Worm (Caenorhabditis elegans) whole organism, young adult: Measurements from ENCODE around the gene C18E9.7.

Experiments used
- B0019.2 ChIP-seq: fragments of 200-800 bp; sonication (Bioruptor generic); conservative IDR thresholded peaks from 2 replicates; pipeline ENCODE4 v1.3.6; 2022; ENCODE audit warnings: missing genetic modification reagents, missing genetic modification characterization, missing compliant biosample characterization
- B0035.1 ChIP-seq: sonication (generic microtip); optimal IDR thresholded peaks from 2 replicates; lab custom pipeline; 2016; ENCODE audit warnings: missing genetic modification characterization, mild to moderate bottlenecking, missing compliant biosample characterization, missing genotype, missing genetic modification reagents
- C17E4.6 ChIP-seq: fragments of 200-800 bp; sonication (Bioruptor generic); IDR thresholded peaks from 2 replicates; pipeline ENCODE4 v1.3.6; 2022; ENCODE audit warnings: missing genetic modification reagents, missing genetic modification characterization, missing compliant biosample characterization
- F10E7.11 ChIP-seq: sonication (generic microtip); optimal IDR thresholded peaks from 2 replicates; lab custom pipeline; 2017; ENCODE audit warnings: mild to moderate bottlenecking, missing genetic modification characterization, moderate library complexity, missing compliant biosample characterization
- F33H1.4 ChIP-seq: fragments of 200-800 bp; sonication (Bioruptor generic); IDR thresholded peaks from 2 replicates; pipeline ENCODE4 v1.3.6; 2022; ENCODE audit warnings: missing genetic modification reagents, missing genetic modification characterization, missing compliant biosample characterization
- F49E8.2 ChIP-seq: sonication (generic microtip); optimal IDR thresholded peaks from 3 replicates; lab custom pipeline; 2017; ENCODE audit warnings: missing genetic modification characterization, mild to moderate bottlenecking, missing compliant biosample characterization, antibody characterized with exemption, moderate library complexity; ENCODE audit not compliant: insufficient read depth
- F52B5.7 ChIP-seq: sonication (generic microtip); optimal IDR thresholded peaks from 2 replicates; lab custom pipeline; 2016; ENCODE audit warnings: mild to moderate bottlenecking, missing genetic modification characterization, missing compliant biosample characterization
- F57C9.4 ChIP-seq: sonication (generic microtip); optimal IDR thresholded peaks from 2 replicates; lab custom pipeline; 2017; ENCODE audit warnings: mild to moderate bottlenecking, missing genetic modification characterization, missing compliant biosample characterization
- K11D2.4 ChIP-seq: fragments of 200-800 bp; sonication (Bioruptor generic); IDR thresholded peaks from 2 replicates; pipeline ENCODE4 v1.3.6; 2022; ENCODE audit warnings: missing genetic modification reagents, missing genetic modification characterization, missing compliant biosample characterization
- Y53G8AR.9 ChIP-seq: fragments of 200-800 bp; sonication (Bioruptor generic); conservative IDR thresholded peaks from 2 replicates; pipeline ENCODE4 v1.3.6; 2022; ENCODE audit warnings: missing genetic modification reagents, missing genetic modification characterization, missing compliant biosample characterization
- Y95B8A.8 ChIP-seq: fragments of 200-800 bp; sonication (Bioruptor generic); IDR thresholded peaks from 2 replicates; pipeline ENCODE4 v1.3.6; 2022; ENCODE audit warnings: missing genetic modification reagents, missing genetic modification characterization, missing compliant biosample characterization
- aptf-2 ChIP-seq: fragments of 200-800 bp; sonication (Bioruptor generic); conservative IDR thresholded peaks from 2 replicates; pipeline ENCODE4 v1.3.6; 2022; ENCODE audit warnings: missing genetic modification reagents, missing genetic modification characterization, missing compliant biosample characterization
- attf-6 ChIP-seq: fragments of 200-800 bp; sonication (Bioruptor generic); IDR thresholded peaks from 2 replicates; pipeline ENCODE4 v1.3.6; 2022; ENCODE audit warnings: missing genetic modification reagents, missing genetic modification characterization, missing compliant biosample characterization
- ccch-3 ChIP-seq: fragments of 200-800 bp; sonication (Bioruptor generic); optimal IDR thresholded peaks from 2 replicates; lab custom pipeline; 2018; ENCODE audit warnings: mild to moderate bottlenecking, missing genetic modification characterization, missing compliant biosample characterization
- cebp-2 ChIP-seq: fragments of 200-800 bp; sonication (Bioruptor generic); IDR thresholded peaks from 2 replicates; pipeline ENCODE4 v1.3.6; 2022; ENCODE audit warnings: missing genetic modification characterization, missing compliant biosample characterization
- ceh-100 ChIP-seq: fragments of 200-800 bp; sonication (Bioruptor generic); IDR thresholded peaks from 2 replicates; pipeline ENCODE4 v1.3.6; 2022; ENCODE audit warnings: missing genetic modification reagents, missing genetic modification characterization, missing compliant biosample characterization
- chd-7 ChIP-seq: sonication (generic microtip); optimal IDR thresholded peaks from 2 replicates; lab custom pipeline; 2016; ENCODE audit warnings: mild to moderate bottlenecking, missing genetic modification characterization, moderate library complexity, missing compliant biosample characterization
- die-1 ChIP-seq: sonication (generic microtip); optimal IDR thresholded peaks from 2 replicates; lab custom pipeline; 2016; ENCODE audit warnings: missing genotype, mild to moderate bottlenecking, missing genetic modification characterization, missing compliant biosample characterization
- dpff-1 ChIP-seq: sonication (generic microtip); optimal IDR thresholded peaks from 2 replicates; lab custom pipeline; 2017; ENCODE audit warnings: mild to moderate bottlenecking, missing genetic modification characterization, missing compliant biosample characterization
- efl-1 ChIP-seq: fragments of 150-350 bp; optimal IDR thresholded peaks from 2 replicates; lab custom pipeline; 2014; ENCODE audit warnings: missing biosample characterization, missing genetic modification reagents, missing genetic modification characterization
- egl-44 ChIP-seq: fragments of 200-800 bp; sonication (Bioruptor generic); IDR thresholded peaks from 2 replicates; pipeline ENCODE4 v1.3.6; 2022; ENCODE audit warnings: missing genetic modification reagents, missing genetic modification characterization, missing compliant biosample characterization
- egrh-3 ChIP-seq: fragments of 200-800 bp; sonication (Bioruptor generic); IDR thresholded peaks from 2 replicates; pipeline ENCODE4 v1.3.6; 2022; ENCODE audit warnings: missing genetic modification reagents, missing genetic modification characterization, missing compliant biosample characterization
- him-1 ChIP-seq: sonication (generic microtip); optimal IDR thresholded peaks from 2 replicates; lab custom pipeline; 2016; ENCODE audit warnings: missing genotype, missing genetic modification reagents, missing genetic modification characterization, missing compliant biosample characterization
- hrde-1 ChIP-seq: sonication (generic microtip); optimal IDR thresholded peaks from 2 replicates; lab custom pipeline; 2016; ENCODE audit warnings: missing genetic modification characterization, mild to moderate bottlenecking, missing compliant biosample characterization, moderate library complexity, missing genotype, missing genetic modification reagents, borderline replicate concordance
- let-526 ChIP-seq: fragments of 200-800 bp; sonication (Bioruptor generic); IDR thresholded peaks from 2 replicates; pipeline ENCODE4 v1.3.6; 2022; ENCODE audit warnings: missing genetic modification reagents, missing genetic modification characterization, missing compliant biosample characterization
- let-607 ChIP-seq, 2 experiments: fragments of 200-800 bp in 1 of 2; sonication (Bioruptor generic) in 1 of 2; sonication (generic microtip) in 1 of 2; optimal IDR thresholded peaks; 2 replicates each; lab custom pipeline; 2016 to 2018; ENCODE audit warnings: mild to moderate bottlenecking in 2 of 2, missing compliant biosample characterization in 2 of 2, missing genetic modification characterization in 2 of 2, moderate library complexity in 2 of 2, missing genotype in 1 of 2
- lin-26 ChIP-seq: fragments of 200-800 bp; sonication (Bioruptor generic); IDR thresholded peaks from 2 replicates; pipeline ENCODE4 v1.3.6; 2022; ENCODE audit warnings: missing genetic modification reagents, missing genetic modification characterization, missing compliant biosample characterization
- lin-54 ChIP-seq: fragments of 200-800 bp; sonication (Bioruptor generic); optimal IDR thresholded peaks from 2 replicates; lab custom pipeline; 2018; ENCODE audit warnings: mild to moderate bottlenecking, missing genetic modification characterization, missing compliant biosample characterization
- lir-1 ChIP-seq: fragments of 200-800 bp; sonication (Bioruptor generic); conservative IDR thresholded peaks from 2 replicates; pipeline ENCODE4 v1.3.6; 2022; ENCODE audit warnings: missing genetic modification reagents, missing genetic modification characterization, missing compliant biosample characterization
- lsl-1 ChIP-seq: fragments of 200-800 bp; sonication (Bioruptor generic); optimal IDR thresholded peaks from 2 replicates; lab custom pipeline; 2018; ENCODE audit warnings: mild to moderate bottlenecking, missing genetic modification characterization, moderate library complexity, missing compliant biosample characterization
- madf-3 ChIP-seq: fragments of 200-800 bp; sonication (Bioruptor generic); IDR thresholded peaks from 2 replicates; pipeline ENCODE4 v1.3.6; 2022; ENCODE audit warnings: missing genetic modification reagents, missing genetic modification characterization, missing compliant biosample characterization
- madf-6 ChIP-seq: fragments of 200-800 bp; sonication (Bioruptor generic); IDR thresholded peaks from 2 replicates; pipeline ENCODE4 v1.3.6; 2022; ENCODE audit warnings: missing genetic modification reagents, missing genetic modification characterization, missing compliant biosample characterization
- nfyb-1 ChIP-seq: fragments of 200-800 bp; sonication (Bioruptor generic); IDR thresholded peaks from 2 replicates; pipeline ENCODE4 v1.3.6; 2022; ENCODE audit warnings: missing genetic modification reagents, missing genetic modification characterization, missing compliant biosample characterization
- nhr-90 ChIP-seq: sonication (generic microtip); optimal IDR thresholded peaks from 2 replicates; lab custom pipeline; 2016; ENCODE audit warnings: missing genotype, mild to moderate bottlenecking, missing genetic modification characterization, missing compliant biosample characterization
- pha-4 ChIP-seq: fragments of 150-350 bp; sonication (generic microtip); optimal IDR thresholded peaks from 2 replicates; lab custom pipeline; 2014; ENCODE audit warnings: missing biosample characterization, missing genetic modification reagents, missing genetic modification characterization
- rpc-1 ChIP-seq, 2 experiments: fragments of 150-350 bp in 1 of 2; sonication (generic microtip) in 1 of 2; optimal IDR thresholded peaks; 2 replicates each; lab custom pipeline; 2014 to 2018; ENCODE audit warnings: missing biosample characterization in 1 of 2, missing genetic modification characterization in 1 of 2, missing genetic modification reagents in 1 of 2, missing genotype in 1 of 2
- snpc-1.3 ChIP-seq: sonication (generic microtip); optimal IDR thresholded peaks from 2 replicates; lab custom pipeline; 2017; ENCODE audit warnings: missing genetic modification characterization, mild to moderate bottlenecking, missing compliant biosample characterization, antibody characterized with exemption, moderate library complexity, missing genotype, missing genetic modification reagents; ENCODE audit not compliant: insufficient read depth
- snpc-3.4 ChIP-seq: sonication (generic microtip); optimal IDR thresholded peaks from 2 replicates; lab custom pipeline; 2017; ENCODE audit warnings: missing genetic modification characterization, mild to moderate bottlenecking, missing compliant biosample characterization, antibody characterized with exemption, moderate library complexity, missing genotype, missing genetic modification reagents
- somi-1 ChIP-seq: fragments of 200-800 bp; sonication (Bioruptor generic); optimal IDR thresholded peaks from 2 replicates; lab custom pipeline; 2018; ENCODE audit warnings: mild to moderate bottlenecking, missing genetic modification characterization, missing compliant biosample characterization
- sptf-2 ChIP-seq: fragments of 200-800 bp; sonication (Bioruptor generic); optimal IDR thresholded peaks from 2 replicates; lab custom pipeline; 2018; ENCODE audit warnings: mild to moderate bottlenecking, missing genetic modification characterization, missing compliant biosample characterization
- tbp1 ChIP-seq: fragments of 200-800 bp; sonication (Bioruptor generic); optimal IDR thresholded peaks from 2 replicates; lab custom pipeline; 2018; ENCODE audit warnings: mild to moderate bottlenecking, missing genetic modification characterization, missing compliant biosample characterization
- tbx-9 ChIP-seq: sonication (generic microtip); optimal IDR thresholded peaks from 2 replicates; lab custom pipeline; 2016; ENCODE audit warnings: borderline replicate concordance, missing genetic modification characterization, inconsistent platforms, missing compliant biosample characterization
- unc-130 ChIP-seq: sonication (generic microtip); optimal IDR thresholded peaks from 2 replicates; lab custom pipeline; 2016; ENCODE audit warnings: missing genetic modification reagents, missing genetic modification characterization, missing compliant biosample characterization
- ztf-25 ChIP-seq: fragments of 200-800 bp; sonication (Bioruptor generic); IDR thresholded peaks from 2 replicates; pipeline ENCODE4 v1.3.6; 2022; ENCODE audit warnings: missing genetic modification reagents, missing genetic modification characterization, missing compliant biosample characterization

C18E9.7 gene

ce11 chrII:8940362-8940940, 42.1 kb downstream of the C18E9.7 start, which contains the start of the genes set-17 and T21B10.4 (continued):
- TF ChIP-seq let-526 (GFP tag; lab: Robert Waterston, UW) (no peak), madf-6 (GFP tag; lab: Robert Waterston, UW) (peak; percentile 54), chd-7 (no peak), F33H1.4 (GFP tag; lab: Robert Waterston, UW) (peak; percentile 81), die-1 (tag; lab: Kevin White, UChicago) (no peak), F49E8.2 (no peak), F52B5.7 (tag; lab: Kevin White, UChicago) (no peak), him-1 (tag; lab: Kevin White, UChicago) (peak; percentile 53), tbp1 (GFP tag; lab: Kevin White, UChicago) (no peak), ccch-3 (no peak), rpc-1 (optimal IDR thresholded peaks at IDR 0.05; lab: Kevin White, UChicago) (no peak), rpc-1 (tag; optimal IDR thresholded peaks at IDR 0.05; lab: Kevin White, UChicago) (no peak), B0035.1 (tag; lab: Kevin White, UChicago) (no peak), snpc-1.3 (tag; lab: Kevin White, UChicago) (no peak), nfyb-1 (no peak), F10E7.11 (tag; lab: Kevin White, UChicago) (no peak), K11D2.4 (GFP tag; lab: Robert Waterston, UW) (no peak), madf-3 (GFP tag; lab: Robert Waterston, UW) (no peak), efl-1 (GFP tag; lab: Kevin White, UChicago) (peak; percentile 25), ztf-25 (GFP tag; lab: Robert Waterston, UW) (no peak), tbx-9 (tag; lab: Kevin White, UChicago) (no peak), pha-4 (no peak), snpc-3.4 (tag; lab: Kevin White, UChicago) (no peak), hrde-1 (tag; lab: Kevin White, UChicago) (no peak), dpff-1 (tag; lab: Kevin White, UChicago) (no peak), aptf-2 (GFP tag; lab: Robert Waterston, UW) (no peak), ceh-100 (GFP tag; lab: Robert Waterston, UW) (no peak), lin-54 (GFP tag; lab: Kevin White, UChicago) (peak; percentile 80), somi-1 (no peak), sptf-2 (no peak), lsl-1 (GFP tag; lab: Kevin White, UChicago) (peak; percentile 84)
- TF ChIP-seq, all 124 proteins: peak for 9

ce11 chrII:8938907-8939622, 43.5 kb downstream of the C18E9.7 start:
- TF ChIP-seq unc-130 (peak; percentile 32), cebp-2 (GFP tag; lab: Robert Waterston, UW) (no peak), attf-6 (GFP tag; lab: Robert Waterston, UW) (0 out of 2 replicates have a peak, but pooled peaks have one; percentile 17), F57C9.4 (tag; lab: Kevin White, UChicago) (no peak), egl-44 (GFP tag; lab: Robert Waterston, UW) (no peak), C17E4.6 (GFP tag; lab: Robert Waterston, UW) (0 out of 2 replicates have a peak, but pooled peaks have one; percentile 9), Y95B8A.8 (GFP tag; lab: Robert Waterston, UW) (peak; percentile 80), let-607 (tag; optimal IDR thresholded peaks at IDR 0.05; lab: Kevin White, UChicago) (no peak), snpc-1.3 (tag; lab: Kevin White, UChicago) (peak; percentile 20), F49E8.2 (peak; percentile 54), madf-3 (GFP tag; lab: Robert Waterston, UW) (0 out of 2 replicates have a peak, but pooled peaks have one; percentile 22), K11D2.4 (GFP tag; lab: Robert Waterston, UW) (no peak), B0019.2 (no peak), nhr-90 (tag; lab: Kevin White, UChicago) (no peak), egrh-3 (GFP tag; lab: Robert Waterston, UW) (no peak), Y53G8AR.9 (GFP tag; lab: Robert Waterston, UW) (0 out of 2 replicates have a peak, but pooled peaks have one; percentile 56), lin-26 (GFP tag; lab: Robert Waterston, UW) (peak; percentile 47; the same call in 1 of the 2 replicates), lir-1 (GFP tag; lab: Robert Waterston, UW) (no peak)
